Fruit fly (Drosophila melanogaster): Measurements from ENCODE around the gene AIF.
A peak's percentile ranks its signal among the peaks of the same experiment; 100 is the strongest.

The AIF gene

DNA sequence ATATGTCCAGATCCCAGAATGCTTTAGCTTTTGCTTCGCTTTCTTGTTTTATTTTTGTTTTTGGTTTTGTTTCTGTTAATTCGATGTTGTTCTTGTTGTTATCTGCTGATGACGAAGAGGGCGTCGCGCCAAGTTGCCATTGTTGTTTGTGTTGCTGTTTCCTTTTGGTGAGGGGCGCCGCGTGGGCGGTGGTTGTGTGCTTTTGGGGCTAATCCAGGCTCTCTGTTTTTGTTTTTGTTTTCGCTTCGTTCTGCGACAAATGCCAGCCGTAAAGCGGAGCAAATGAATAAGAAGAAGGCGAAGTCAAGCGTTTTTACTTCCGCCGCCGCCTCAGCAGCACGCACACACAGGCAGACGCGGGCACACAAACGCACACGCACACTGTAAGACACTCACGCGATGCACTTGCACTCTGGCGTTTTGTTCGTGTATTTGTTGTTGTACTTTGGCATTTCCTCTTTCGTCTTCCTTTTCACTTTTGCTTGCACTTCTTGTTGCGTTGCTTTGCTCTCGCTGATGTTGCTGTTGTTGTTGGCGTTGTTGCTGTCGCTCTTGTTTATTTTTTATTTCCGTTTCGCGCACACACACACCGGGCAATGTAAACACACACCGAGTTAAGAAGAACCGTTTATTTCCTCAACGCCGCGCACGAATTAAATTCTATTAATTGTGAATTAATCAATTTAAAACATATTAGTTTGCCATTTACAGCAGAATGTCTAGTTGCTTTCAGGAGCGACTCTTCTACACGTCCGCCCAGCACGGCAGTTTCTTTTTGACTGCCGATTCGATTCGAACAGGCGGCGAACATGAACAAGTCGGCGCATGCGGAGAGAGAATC is 26.6 kb downstream of the AIF start, which contains the start of gene aop (continued):
- TF ChIP-seq CG4854 (GFP tag; optimal IDR thresholded peaks at IDR 0.05), result no peak
- no peak for TF ChIP-seq Pdp1 (GFP tag; optimal IDR thresholded peaks at IDR 0.05)
- no peak; the same call in 1 of the 2 replicates for TF ChIP-seq Xrp1 (GFP tag; IDR thresholded peaks at IDR 0.05)
- TF ChIP-seq ham (GFP tag; IDR thresholded peaks at IDR 0.05), result no peak
- TF ChIP-seq Eip74EF (GFP tag; optimal IDR thresholded peaks at IDR 0.05), result peak in 1 of 2 experiments; percentile 49
- no peak for TF ChIP-seq mam (GFP tag; optimal IDR thresholded peaks at IDR 0.05)
- TF ChIP-seq CG10274 (GFP tag; optimal IDR thresholded peaks at IDR 0.05), result no peak
- TF ChIP-seq Hr51 (GFP tag; optimal IDR thresholded peaks at IDR 0.05), result no peak
- peak; percentile 24 for TF ChIP-seq CG18764 (GFP tag; optimal IDR thresholded peaks at IDR 0.05)
- no peak for TF ChIP-seq dan (GFP tag; IDR thresholded peaks at IDR 0.05)
- TF ChIP-seq Bteb2 (GFP tag; optimal IDR thresholded peaks at IDR 0.05), result peak; percentile 11
- no peak for TF ChIP-seq esg (GFP tag; conservative IDR thresholded peaks at IDR 0.05)
- peak; percentile 16; the same call in 1 of the 2 replicates for TF ChIP-seq rib (GFP tag; IDR thresholded peaks at IDR 0.05)
- TF ChIP-seq CG3995 (GFP tag; optimal IDR thresholded peaks at IDR 0.05), result no peak
- TF ChIP-seq CG6272 (GFP tag; IDR thresholded peaks at IDR 0.05), result no peak
- peak; percentile 97 for TF ChIP-seq CG15479 (GFP tag; optimal IDR thresholded peaks at IDR 0.05)
- peak; percentile 39 for TF ChIP-seq zf30C (GFP tag; optimal IDR thresholded peaks at IDR 0.05)
- TF ChIP-seq sug (tag; optimal IDR thresholded peaks at IDR 0.05), result no peak
- no peak for TF ChIP-seq CG6791 (GFP tag; IDR thresholded peaks at IDR 0.05; ENCODE audit: partially characterized antibody)
- no peak for TF ChIP-seq gem (tag; optimal IDR thresholded peaks at IDR 0.05)
- TF ChIP-seq CG12236 (GFP tag; optimal IDR thresholded peaks at IDR 0.05), result no peak
- no peak for TF ChIP-seq D (optimal IDR thresholded peaks at IDR 0.05)
- peak; percentile 3 for TF ChIP-seq D (GFP tag; optimal IDR thresholded peaks at IDR 0.05)
- no peak for TF ChIP-seq Hr3 (GFP tag; optimal IDR thresholded peaks at IDR 0.05)
- TF ChIP-seq Awh (GFP tag; IDR thresholded peaks at IDR 0.05), result no peak
- no peak for TF ChIP-seq br (optimal IDR thresholded peaks at IDR 0.05)
- no peak for TF ChIP-seq ftz-f1 (GFP tag; optimal IDR thresholded peaks at IDR 0.05)
- TF ChIP-seq Hmr (GFP tag; optimal IDR thresholded peaks at IDR 0.05), result peak; percentile 5
- peak; percentile 28 for TF ChIP-seq NfI (GFP tag; optimal IDR thresholded peaks at IDR 0.05)
- TF ChIP-seq CG13424 (tag; optimal IDR thresholded peaks at IDR 0.05), result no peak
- TF ChIP-seq hkb (optimal IDR thresholded peaks at IDR 0.05), result no peak
- no peak for TF ChIP-seq hkb (GFP tag; IDR thresholded peaks at IDR 0.05)
- TF ChIP-seq CG31388 (GFP tag; optimal IDR thresholded peaks at IDR 0.05), result no peak
- TF ChIP-seq pfk (GFP tag; optimal IDR thresholded peaks at IDR 0.05), result peak; percentile 45
- peak; percentile 46 for TF ChIP-seq nom (GFP tag; optimal IDR thresholded peaks at IDR 0.05)
- no peak for TF ChIP-seq CG4730 (GFP tag; IDR thresholded peaks at IDR 0.05)
- TF ChIP-seq emc (GFP tag; optimal IDR thresholded peaks at IDR 0.05), result no peak
- TF ChIP-seq Oli (tag; optimal IDR thresholded peaks at IDR 0.05), result no peak
- no peak for TF ChIP-seq CG9876 (GFP tag; optimal IDR thresholded peaks at IDR 0.05)
- TF ChIP-seq gsb-n (tag; optimal IDR thresholded peaks at IDR 0.05), result peak; percentile 58
- peak; percentile 23; the same call in 1 of the 3 replicates for TF ChIP-seq row (GFP tag; IDR thresholded peaks at IDR 0.05)
- TF ChIP-seq nerfin-2 (GFP tag; IDR thresholded peaks at IDR 0.05; ENCODE audit: partially characterized antibody), result no peak
- peak; percentile 71 for TF ChIP-seq ash1 (GFP tag; optimal IDR thresholded peaks at IDR 0.05)
- no peak; the same call in 2 of the 3 replicates for TF ChIP-seq z (GFP tag; IDR thresholded peaks at IDR 0.05)
- TF ChIP-seq en (GFP tag; optimal IDR thresholded peaks at IDR 0.05), result no peak
- no peak for TF ChIP-seq h (optimal IDR thresholded peaks at IDR 0.05)
- peak; percentile 35 for TF ChIP-seq CG17359 (tag; optimal IDR thresholded peaks at IDR 0.05)
